Fruit fly (Drosophila melanogaster) whole organism, adult: ENCODE measurements around the gene Or7a.
A peak's percentile ranks its signal among the peaks of the same experiment; 100 is the strongest.

Source experiments
- CG11617 ChIP-seq: fragments of 200-800 bp; sonication (Bioruptor generic); optimal IDR thresholded peaks from 2 replicates; lab custom pipeline; 2017; ENCODE audit warnings: mild to moderate bottlenecking, missing biosample characterization, missing genetic modification reagents, missing genetic modification characterization
- CG12768 ChIP-seq: fragments of 200-800 bp; sonication (Bioruptor generic); optimal IDR thresholded peaks from 2 replicates; lab custom pipeline; 2017; ENCODE audit warnings: missing biosample characterization, missing genetic modification characterization, mild to moderate bottlenecking, moderate library complexity, missing genetic modification reagents
- CG14711 ChIP-seq: fragments of 200-800 bp; sonication (Bioruptor generic); optimal IDR thresholded peaks from 2 replicates; lab custom pipeline; 2018; ENCODE audit warnings: missing biosample characterization, mild to moderate bottlenecking, missing genetic modification characterization, moderate library complexity
- CG1620 ChIP-seq: fragments of 200-800 bp; sonication (Bioruptor generic); optimal IDR thresholded peaks from 2 replicates; lab custom pipeline; 2016; ENCODE audit warnings: missing biosample characterization, missing genetic modification characterization
- CG33017 ChIP-seq: fragments of 200-800 bp; sonication (Bioruptor generic); optimal IDR thresholded peaks from 2 replicates; lab custom pipeline; 2018; ENCODE audit warnings: missing biosample characterization, mild to moderate bottlenecking, missing genetic modification characterization, moderate library complexity
- CG5204 ChIP-seq: fragments of 200-800 bp; sonication (Bioruptor generic); optimal IDR thresholded peaks from 2 replicates; lab custom pipeline; 2016; ENCODE audit warnings: missing biosample characterization, missing genetic modification characterization
- CG7045 ChIP-seq: fragments of 200-800 bp; sonication (Bioruptor generic); optimal IDR thresholded peaks from 2 replicates; lab custom pipeline; 2017; ENCODE audit warnings: missing biosample characterization, mild to moderate bottlenecking, missing genetic modification characterization
- CG7101 ChIP-seq: fragments of 200-800 bp; sonication (Bioruptor generic); optimal IDR thresholded peaks from 2 replicates; lab custom pipeline; 2018; ENCODE audit warnings: missing biosample characterization, mild to moderate bottlenecking, missing genetic modification characterization, moderate library complexity
- Clk ChIP-seq: fragments of 200-800 bp; sonication (Bioruptor generic); optimal IDR thresholded peaks from 2 replicates; lab custom pipeline; 2017; ENCODE audit warnings: missing biosample characterization, missing genetic modification characterization
- Crg-1 ChIP-seq: fragments of 200-800 bp; sonication (Bioruptor generic); optimal IDR thresholded peaks from 2 replicates; lab custom pipeline; 2016; ENCODE audit warnings: missing biosample characterization, missing genetic modification characterization
- Hr96 ChIP-seq: fragments of 200-800 bp; sonication (Bioruptor generic); optimal IDR thresholded peaks from 2 replicates; lab custom pipeline; 2016; ENCODE audit warnings: missing biosample characterization, missing genetic modification characterization
- Mnt ChIP-seq: fragments of 200-800 bp; sonication (Bioruptor generic); optimal IDR thresholded peaks from 2 replicates; lab custom pipeline; 2016; ENCODE audit warnings: missing biosample characterization, mild to moderate bottlenecking, missing genetic modification characterization
- bab1 ChIP-seq: fragments of 200-800 bp; sonication (Bioruptor generic); optimal IDR thresholded peaks from 3 replicates; lab custom pipeline; 2019; ENCODE audit warnings: missing biosample characterization, mild to moderate bottlenecking, missing genetic modification characterization, moderate library complexity
- cic ChIP-seq: fragments of 200-800 bp; sonication (Bioruptor generic); optimal IDR thresholded peaks from 2 replicates; lab custom pipeline; 2017; ENCODE audit warnings: missing biosample characterization, mild to moderate bottlenecking, missing genetic modification characterization, moderate library complexity
- cnc ChIP-seq, 2 experiments: fragments of >200 bp; optimal IDR thresholded peaks; 2 replicates each; lab custom pipeline; 2017
- kay ChIP-seq: fragments of 200-800 bp; sonication (Bioruptor generic); peaks from one replicate; lab custom pipeline; 2016; ENCODE audit warnings: missing biosample characterization, missing genetic modification characterization, borderline replicate concordance
- ovo ChIP-seq: fragments of 200-800 bp; sonication (Bioruptor generic); optimal IDR thresholded peaks from 2 replicates; lab custom pipeline; 2016; ENCODE audit warnings: missing biosample characterization, missing genetic modification characterization
- pad ChIP-seq: fragments of 200-800 bp; sonication (Bioruptor generic); optimal IDR thresholded peaks from 3 replicates; lab custom pipeline; 2017; ENCODE audit warnings: missing biosample characterization, missing genetic modification characterization, mild to moderate bottlenecking, moderate library complexity, missing genetic modification reagents
- tj ChIP-seq: fragments of 200-800 bp; sonication (Bioruptor generic); optimal IDR thresholded peaks from 3 replicates; lab custom pipeline; 2017; ENCODE audit warnings: missing biosample characterization, mild to moderate bottlenecking, missing genetic modification characterization, moderate library complexity
- toe ChIP-seq: fragments of 200-800 bp; sonication (Bioruptor generic); optimal IDR thresholded peaks from 2 replicates; lab custom pipeline; 2016; ENCODE audit warnings: missing biosample characterization, missing genetic modification characterization

Or7a gene

dm6 chrX:8145501-8146157, 19.9 kb downstream of the Or7a start, which contains the start of the genes alpha-PheRS and CG2129:
Gene alpha-PheRS, minus strand, starts transcription at chrX:8145602.
Gene CG2129, plus strand, starts transcription at chrX:8145839.
- TF ChIP-seq Mnt (GFP tag; lab: Kevin White, UChicago) (peak; percentile 73), Hr96 (GFP tag; lab: Kevin White, UChicago) (no peak), tj (GFP tag; lab: Kevin White, UChicago) (peak; percentile 43), CG7101 (tag; lab: Kevin White, UChicago) (peak; percentile 61), pad (GFP tag; lab: Kevin White, UChicago) (peak; percentile 13), bab1 (peak; percentile 77), CG1620 (GFP tag; lab: Kevin White, UChicago) (peak; percentile 44), CG11617 (GFP tag; lab: Kevin White, UChicago) (peak; percentile 57), toe (GFP tag; lab: Kevin White, UChicago) (no peak), Crg-1 (peak; percentile 22), kay (no peak), CG14711 (peak; percentile 66)

dm6 chrX:8143537-8143936, 22.0 kb downstream of the Or7a start, which contains the start of gene CG17982:
Gene CG17982, minus strand, starts transcription at chrX:8143835.
- TF ChIP-seq CG7045 = peak; percentile 78
- TF ChIP-seq cnc (optimal IDR thresholded peaks at IDR 0.05; lab: Kevin White, UChicago) = no peak
- TF ChIP-seq Hr96 (GFP tag; lab: Kevin White, UChicago) = no peak
- TF ChIP-seq tj (GFP tag; lab: Kevin White, UChicago) = peak; percentile 81
- peak; percentile 90 for TF ChIP-seq Mnt (GFP tag; lab: Kevin White, UChicago)
- TF ChIP-seq toe (GFP tag; lab: Kevin White, UChicago) = peak; percentile 87
- TF ChIP-seq Clk (GFP tag; lab: Kevin White, UChicago) = peak; percentile 30
- peak; percentile 95 for TF ChIP-seq CG7101 (tag; lab: Kevin White, UChicago)
- peak; percentile 42 for TF ChIP-seq cic
- peak; percentile 82 for TF ChIP-seq CG5204 (GFP tag; lab: Kevin White, UChicago)
- TF ChIP-seq CG1620 (GFP tag; lab: Kevin White, UChicago) = peak; percentile 93
- TF ChIP-seq kay = no peak
- TF ChIP-seq CG11617 (GFP tag; lab: Kevin White, UChicago) = peak; percentile 94
- TF ChIP-seq Crg-1 = peak; percentile 85
- TF ChIP-seq CG12768 = peak; percentile 83
- peak; percentile 99 for TF ChIP-seq bab1
- TF ChIP-seq pad (GFP tag; lab: Kevin White, UChicago) = peak; percentile 80
- peak; percentile 100 for TF ChIP-seq CG14711
- TF ChIP-seq ovo (GFP tag; lab: Kevin White, UChicago) = peak; percentile 67
- TF ChIP-seq CG33017 (tag; lab: Kevin White, UChicago) = peak; percentile 83

DNA sequence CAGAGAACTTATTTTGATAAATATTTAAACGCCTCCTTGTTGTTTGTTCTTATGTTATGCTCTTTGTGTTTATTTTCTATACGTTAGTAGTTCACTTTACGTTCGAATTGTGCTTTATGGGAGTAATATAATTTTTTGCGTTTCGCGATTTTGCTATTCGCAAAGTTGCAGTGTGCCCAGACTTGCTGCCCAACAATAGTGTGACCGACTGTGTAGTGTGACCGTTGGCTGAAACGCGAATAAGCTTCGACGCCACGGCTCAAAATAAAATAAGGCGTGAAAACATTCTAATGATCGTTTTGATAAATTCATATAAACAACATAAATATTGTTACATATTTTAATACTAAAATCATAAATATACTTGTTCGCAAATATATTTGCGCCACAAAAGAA, 23.4 kb downstream of the Or7a start, which contains the start of gene Smox:
TSS of gene Smox (minus strand) at position 213 of the 396 bp plus-strand sequence.
- TF ChIP-seq CG33017 (tag; lab: Kevin White, UChicago) (peak; percentile 18), CG14711 (peak; percentile 22), kay (no peak)

DNA sequence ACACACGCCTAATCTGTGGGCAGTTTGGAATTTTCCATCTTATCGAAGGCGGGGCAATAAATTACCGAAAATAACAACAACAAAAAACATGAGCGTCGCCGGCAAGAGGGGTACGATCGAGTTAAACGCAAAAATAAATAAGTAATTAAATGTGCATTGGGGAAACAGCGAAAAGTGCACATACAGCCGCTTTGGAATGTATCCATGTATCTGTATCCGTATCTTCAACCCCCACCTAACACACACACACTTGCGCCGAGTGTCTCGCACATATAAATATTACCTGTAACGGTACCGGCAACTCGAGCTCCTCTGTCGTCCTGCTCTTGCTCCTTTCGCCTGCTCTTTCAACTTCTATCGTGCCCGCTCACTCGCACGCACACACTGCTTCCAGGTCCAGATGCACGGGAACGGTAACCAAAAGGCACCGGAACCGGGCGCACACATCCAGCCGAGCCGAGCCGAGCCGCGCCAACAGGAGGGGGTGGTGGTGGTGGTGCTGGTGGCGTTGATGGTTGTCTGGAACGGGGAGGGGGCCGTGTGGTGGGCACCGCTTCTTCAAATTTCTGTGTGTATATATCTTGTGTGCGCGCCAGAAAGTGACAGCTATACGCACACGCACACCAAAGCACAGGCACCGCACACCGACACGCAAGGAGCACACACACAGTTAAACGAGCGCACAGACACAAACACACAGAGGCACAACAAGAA, 24.0 kb downstream of the Or7a start:
- TF ChIP-seq kay (no peak), CG33017 (tag; lab: Kevin White, UChicago) (no peak), toe (GFP tag; lab: Kevin White, UChicago) (no peak), CG7101 (tag; lab: Kevin White, UChicago) (peak; percentile 16), Crg-1 (peak; percentile 8), CG12768 (peak; percentile 38), bab1 (no peak), Hr96 (GFP tag; lab: Kevin White, UChicago) (no peak), Mnt (GFP tag; lab: Kevin White, UChicago) (peak; percentile 44), Clk (GFP tag; lab: Kevin White, UChicago) (no peak), CG1620 (GFP tag; lab: Kevin White, UChicago) (no peak), CG11617 (GFP tag; lab: Kevin White, UChicago) (peak; percentile 57), ovo (GFP tag; lab: Kevin White, UChicago) (peak; percentile 97), CG5204 (GFP tag; lab: Kevin White, UChicago) (no peak), CG14711 (no peak), CG7045 (no peak), cnc (optimal IDR thresholded peaks at IDR 0.05; lab: Kevin White, UChicago) (no peak), pad (GFP tag; lab: Kevin White, UChicago) (peak; percentile 98), tj (GFP tag; lab: Kevin White, UChicago) (peak; percentile 84), cic (peak; percentile 43)

dm6 chrX:8140707-8141106, 24.8 kb downstream of the Or7a start:
- TF ChIP-seq CG33017 (tag; lab: Kevin White, UChicago) (no peak), CG12768 (no peak), Crg-1 (no peak), pad (GFP tag; lab: Kevin White, UChicago) (no peak), CG7045 (no peak), CG7101 (tag; lab: Kevin White, UChicago) (no peak), CG5204 (GFP tag; lab: Kevin White, UChicago) (no peak), Mnt (GFP tag; lab: Kevin White, UChicago) (no peak), CG11617 (GFP tag; lab: Kevin White, UChicago) (no peak), cnc (optimal IDR thresholded peaks at IDR 0.05; lab: Kevin White, UChicago) (no peak), toe (GFP tag; lab: Kevin White, UChicago) (no peak), kay (no peak), ovo (GFP tag; lab: Kevin White, UChicago) (no peak), CG1620 (GFP tag; lab: Kevin White, UChicago) (no peak), bab1 (no peak), tj (GFP tag; lab: Kevin White, UChicago) (no peak), Clk (GFP tag; lab: Kevin White, UChicago) (no peak)
